Worm (Caenorhabditis elegans) whole organism, late embryonic: ENCODE measurements around the gene Y53G8B.1.

Experiments used
- elt-4 ChIP-seq: sonication (generic microtip); optimal IDR thresholded peaks from 2 replicates; lab custom pipeline; 2016; ENCODE audit warnings: missing genetic modification characterization, missing compliant biosample characterization
- nfya-1 ChIP-seq: sonication (generic microtip); optimal IDR thresholded peaks from 2 replicates; lab custom pipeline; 2017; ENCODE audit warnings: missing genetic modification characterization, mild to moderate bottlenecking, missing compliant biosample characterization, antibody characterized with exemption, moderate library complexity

ce11 chrIII:3136325-3137001 is 7.4 kb downstream of the Y53G8B.1 start:
- TF ChIP-seq nfya-1 (tag; lab: Kevin White, UChicago) (no peak), elt-4 (tag; lab: Kevin White, UChicago) (no peak)
